Fruit fly (Drosophila melanogaster): Measurements from ENCODE around the gene CG11672.

The CG11672 gene

DNA sequence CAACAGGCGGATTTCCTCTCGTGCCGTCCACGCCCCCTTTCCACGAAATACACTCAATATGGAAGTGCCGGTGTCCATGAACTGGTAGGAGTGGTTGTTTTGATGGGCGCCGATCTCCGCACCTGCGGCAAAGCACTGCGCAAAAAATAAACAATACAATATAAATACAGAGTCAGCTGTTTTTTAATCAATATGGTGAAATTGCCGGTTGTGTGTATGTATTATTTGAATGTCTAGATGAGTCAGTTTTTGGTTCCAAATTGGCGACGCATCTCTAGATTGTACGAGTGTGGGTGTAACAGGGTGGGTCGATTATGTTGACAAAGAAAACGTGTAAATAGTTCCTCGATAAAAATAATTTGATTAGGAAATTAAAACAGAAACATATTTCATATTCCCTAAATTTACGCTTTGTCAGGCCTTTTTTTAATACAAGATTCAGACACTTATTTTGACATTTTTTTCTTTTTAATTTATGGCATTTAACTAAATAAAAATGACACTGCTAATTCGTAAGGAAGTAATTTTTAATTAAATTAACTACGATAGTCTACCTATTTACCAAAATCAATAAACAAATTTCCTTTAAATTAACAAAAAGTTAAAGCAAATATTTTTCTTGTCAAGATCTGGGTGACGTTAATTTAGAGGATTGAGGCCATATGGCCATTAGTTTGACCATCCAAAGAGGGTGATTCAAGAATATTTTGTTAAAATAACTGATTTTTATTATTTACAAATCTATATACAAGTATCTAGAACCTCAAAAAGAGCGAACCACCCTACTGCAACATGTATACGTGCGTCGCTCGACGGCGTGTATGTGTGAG is 50.7 kb downstream of the CG11672 start:
- TF ChIP-seq GATAd (GFP tag; optimal IDR thresholded peaks at IDR 0.05) (no peak), Hr83 (GFP tag; optimal IDR thresholded peaks at IDR 0.05; ENCODE audit: poor library complexity, severe bottlenecking) (peak; percentile 39), sv (GFP tag; optimal IDR thresholded peaks at IDR 0.05) (peak; percentile 78), Hnf4 (GFP tag; optimal IDR thresholded peaks at IDR 0.05) (peak; percentile 49), foxo (GFP tag; optimal IDR thresholded peaks at IDR 0.05) (peak in 1 of 2 experiments; percentile 90), dsf (GFP tag; optimal IDR thresholded peaks at IDR 0.05; ENCODE audit: borderline replicate concordance) (peak; percentile 29), rgr (GFP tag; optimal IDR thresholded peaks at IDR 0.05) (peak; percentile 85), pan (optimal IDR thresholded peaks at IDR 0.05) (no peak), woc (GFP tag; optimal IDR thresholded peaks at IDR 0.05) (peak; percentile 72), Hr78 (GFP tag; optimal IDR thresholded peaks at IDR 0.05) (no peak), Mio (GFP tag; optimal IDR thresholded peaks at IDR 0.05) (peak; percentile 34), ey (GFP tag; optimal IDR thresholded peaks at IDR 0.05) (peak; percentile 83), sage (GFP tag; optimal IDR thresholded peaks at IDR 0.05) (peak; percentile 56), Sp1 (GFP tag; optimal IDR thresholded peaks at IDR 0.05) (peak; percentile 93), CrebA (GFP tag; optimal IDR thresholded peaks at IDR 0.05; ENCODE audit: borderline replicate concordance) (no peak), usp (GFP tag; optimal IDR thresholded peaks at IDR 0.05) (no peak), brk (GFP tag; optimal IDR thresholded peaks at IDR 0.05) (peak; percentile 63), Vsx2 (GFP tag; optimal IDR thresholded peaks at IDR 0.05; ENCODE audit: partially characterized antibody) (no peak), CG32264 (GFP tag; optimal IDR thresholded peaks at IDR 0.05) (peak; percentile 43), tai (GFP tag; optimal IDR thresholded peaks at IDR 0.05) (no peak), HLH106 (tag; optimal IDR thresholded peaks at IDR 0.05) (peak; percentile 87), h (GFP tag; optimal IDR thresholded peaks at IDR 0.05) (peak; percentile 82), dmrt93B (GFP tag; optimal IDR thresholded peaks at IDR 0.05) (peak; percentile 69), Myc (optimal IDR thresholded peaks at IDR 0.05) (no peak), psq (GFP tag; optimal IDR thresholded peaks at IDR 0.05) (peak; percentile 82), OdsH (GFP tag; optimal IDR thresholded peaks at IDR 0.05) (peak; percentile 84), CG9705 (GFP tag; optimal IDR thresholded peaks at IDR 0.05) (peak; percentile 66), Abd-B (GFP tag; optimal IDR thresholded peaks at IDR 0.05) (no peak), dl (GFP tag; optimal IDR thresholded peaks at IDR 0.05; ENCODE audit: insufficient read depth in 1 of 2, partially characterized antibody in 2 of 2) (no peak), fru (GFP tag; optimal IDR thresholded peaks at IDR 0.05) (peak; percentile 44), br (GFP tag; optimal IDR thresholded peaks at IDR 0.05) (peak; percentile 74), Jra (GFP tag; optimal IDR thresholded peaks at IDR 0.05) (peak; percentile 71), Dif (GFP tag; optimal IDR thresholded peaks at IDR 0.05; ENCODE audit: partially characterized antibody) (no peak), Rel (GFP tag; optimal IDR thresholded peaks at IDR 0.05) (peak; percentile 32), Rel (tag; optimal IDR thresholded peaks at IDR 0.05) (peak; percentile 49)

Measured in whole organism, wandering third instar larva.